Worm (Caenorhabditis elegans): ENCODE results near the gene C36H8.1.
A peak's percentile ranks its signal among the peaks of the same experiment; 100 is the strongest.

Gene C36H8.1

DNA sequence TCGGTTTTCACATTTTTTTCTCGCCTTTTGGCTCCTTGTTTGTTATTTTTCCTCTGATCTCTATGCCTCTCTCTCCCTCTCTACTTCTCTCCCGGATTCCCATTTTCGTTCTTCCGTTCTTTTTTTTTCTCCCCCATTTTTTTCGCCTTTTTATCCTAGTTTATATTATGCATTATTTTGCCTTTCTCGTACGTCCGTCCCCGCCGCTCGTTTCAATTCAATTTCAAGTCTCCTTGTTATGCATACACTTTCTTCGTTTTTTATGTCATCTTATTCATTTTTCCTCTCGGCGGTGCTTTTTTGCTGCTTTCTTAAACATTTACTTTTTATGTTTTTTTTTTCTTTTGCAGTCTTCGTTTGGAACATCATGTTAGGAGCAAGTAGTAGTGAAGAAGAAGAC lies 28.9 kb upstream of the C36H8.1 start, which contains the start of gene unc-31:
Gene unc-31, plus strand, starts transcription at position 349 of the 400 bp plus-strand sequence.
- TF ChIP-seq ahr-1 (tag; optimal IDR thresholded peaks at IDR 0.05) (no peak), ceh-45 (GFP tag; IDR thresholded peaks at IDR 0.05) (no peak), elt-4 (tag; optimal IDR thresholded peaks at IDR 0.05) (no peak), ceh-30 (tag; optimal IDR thresholded peaks at IDR 0.05) (no peak), hlh-8 (tag; optimal IDR thresholded peaks at IDR 0.05) (no peak), rnt-1 (tag; optimal IDR thresholded peaks at IDR 0.05) (no peak), unc-42 (tag; optimal IDR thresholded peaks at IDR 0.05) (peak; percentile 78), ceh-34 (tag; optimal IDR thresholded peaks at IDR 0.05) (no peak), elt-2 (tag; optimal IDR thresholded peaks at IDR 0.05) (no peak)

DNA sequence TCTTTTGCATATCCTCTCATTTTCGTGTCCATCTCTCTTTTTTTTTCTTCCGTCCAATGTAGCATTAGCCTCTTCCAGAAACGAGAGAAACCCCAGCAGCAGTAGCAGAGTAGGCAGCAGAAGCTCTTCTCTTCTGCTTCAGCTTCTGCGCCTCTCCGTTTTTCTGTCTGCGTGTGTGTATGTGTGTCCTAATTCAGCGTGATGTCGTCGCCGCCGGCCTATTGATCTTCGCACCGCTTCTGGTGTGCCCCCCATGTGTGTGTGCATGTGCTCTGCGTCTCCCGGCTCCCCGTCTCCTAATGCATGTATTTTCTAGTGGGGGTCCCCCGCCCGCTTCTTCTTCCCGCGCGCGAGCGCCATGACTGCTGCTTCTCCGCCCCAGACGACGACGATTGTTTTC lies 26.8 kb upstream of the C36H8.1 start:
- TF ChIP-seq pat-9 (tag; optimal IDR thresholded peaks at IDR 0.05) (no peak), unc-55 (GFP tag; optimal IDR thresholded peaks at IDR 0.05) (no peak), ref-2 (tag; optimal IDR thresholded peaks at IDR 0.05) (peak; percentile 56), tbx-2 (tag; optimal IDR thresholded peaks at IDR 0.05) (peak; percentile 65), mec-3 (tag; optimal IDR thresholded peaks at IDR 0.05; ENCODE audit: borderline replicate concordance) (peak; percentile 11), ama-1 (optimal IDR thresholded peaks at IDR 0.05) (no peak), ahr-1 (tag; optimal IDR thresholded peaks at IDR 0.05) (no peak), elt-4 (tag; optimal IDR thresholded peaks at IDR 0.05) (no peak), hlh-15 (tag; optimal IDR thresholded peaks at IDR 0.05) (no peak), dve-1 (tag; optimal IDR thresholded peaks at IDR 0.05) (no peak), sdc-2 (tag; optimal IDR thresholded peaks at IDR 0.05) (no peak), unc-86 (tag; optimal IDR thresholded peaks at IDR 0.05) (peak; percentile 25), fkh-6 (tag; optimal IDR thresholded peaks at IDR 0.05) (no peak), odd-2 (tag; optimal IDR thresholded peaks at IDR 0.05) (no peak), ztf-16 (tag; optimal IDR thresholded peaks at IDR 0.05) (no peak), elt-2 (tag; optimal IDR thresholded peaks at IDR 0.05) (no peak), nhr-11 (tag; optimal IDR thresholded peaks at IDR 0.05) (no peak), npax-4 (tag; optimal IDR thresholded peaks at IDR 0.05) (no peak), hlh-13 (GFP tag; optimal IDR thresholded peaks at IDR 0.05) (no peak), che-1 (tag; optimal IDR thresholded peaks at IDR 0.05) (no peak), syd-9 (tag; optimal IDR thresholded peaks at IDR 0.05) (peak; percentile 50), ceh-2 (tag; optimal IDR thresholded peaks at IDR 0.05) (no peak), tbx-7 (tag; optimal IDR thresholded peaks at IDR 0.05) (no peak), rnt-1 (tag; optimal IDR thresholded peaks at IDR 0.05) (no peak), pag-3 (tag; optimal IDR thresholded peaks at IDR 0.05; ENCODE audit: borderline replicate concordance) (no peak), K02D7.2 (tag; optimal IDR thresholded peaks at IDR 0.05) (no peak), K09A11.1 (tag; optimal IDR thresholded peaks at IDR 0.05; ENCODE audit: insufficient read depth) (no peak), pros-1 (tag; optimal IDR thresholded peaks at IDR 0.05) (peak; percentile 29), ttx-3 (tag; optimal IDR thresholded peaks at IDR 0.05) (no peak), lim-6 (tag; optimal IDR thresholded peaks at IDR 0.05) (no peak), ceh-22 (tag; optimal IDR thresholded peaks at IDR 0.05) (no peak), sox-4 (tag; optimal IDR thresholded peaks at IDR 0.05) (no peak), ceh-19 (GFP tag; optimal IDR thresholded peaks at IDR 0.05) (peak; percentile 1), ceh-34 (tag; optimal IDR thresholded peaks at IDR 0.05) (peak; percentile 59), hlh-6 (tag; optimal IDR thresholded peaks at IDR 0.05) (no peak), nhr-232 (tag; optimal IDR thresholded peaks at IDR 0.05) (no peak), dmd-4 (tag; optimal IDR thresholded peaks at IDR 0.05; ENCODE audit: borderline replicate concordance) (peak; percentile 28), C38D4.7 (GFP tag; optimal IDR thresholded peaks at IDR 0.05) (no peak), ceh-48 (tag; optimal IDR thresholded peaks at IDR 0.05) (peak; percentile 81), T23F11.4 (GFP tag; optimal IDR thresholded peaks at IDR 0.05) (no peak), ceh-6 (GFP tag; optimal IDR thresholded peaks at IDR 0.05) (no peak), ets-4 (tag; optimal IDR thresholded peaks at IDR 0.05) (no peak), hlh-8 (tag; optimal IDR thresholded peaks at IDR 0.05) (no peak), ceh-18 (tag; optimal IDR thresholded peaks at IDR 0.05) (peak; percentile 72), ceh-45 (GFP tag; IDR thresholded peaks at IDR 0.05) (0 out of 2 replicates have a peak, but pooled peaks have one; percentile 8), sox-2 (GFP tag; IDR thresholded peaks at IDR 0.05) (no peak), zip-5 (tag; optimal IDR thresholded peaks at IDR 0.05) (no peak), fax-1 (tag; optimal IDR thresholded peaks at IDR 0.05) (peak; percentile 67)

All from whole organism, late embryonic.